Worm (Caenorhabditis elegans) whole organism, L1 larva: ENCODE measurements around the gene cwn-1.

Experiments used
- C04F5.9 ChIP-seq: sonication (generic microtip); optimal IDR thresholded peaks from 2 replicates; lab custom pipeline; 2016; ENCODE audit warnings: missing genetic modification characterization, missing compliant biosample characterization
- C16A3.4 ChIP-seq: fragments of 150-350 bp; optimal IDR thresholded peaks from 2 replicates; lab custom pipeline; 2014; ENCODE audit warnings: missing biosample characterization, missing genetic modification characterization
- Y116A8C.19 ChIP-seq: sonication (generic microtip); optimal IDR thresholded peaks from 2 replicates; lab custom pipeline; 2016; ENCODE audit warnings: missing compliant biosample characterization, missing genetic modification characterization, borderline replicate concordance
- ama-1 ChIP-seq: fragments of 150-350 bp; optimal IDR thresholded peaks from 2 replicates; lab custom pipeline; 2014
- ceh-88 ChIP-seq: fragments of 200-800 bp; sonication (Bioruptor generic); IDR thresholded peaks from 2 replicates; pipeline ENCODE4 v1.3.6; 2022; ENCODE audit warnings: missing genetic modification characterization, missing compliant biosample characterization
- ces-1 ChIP-seq: fragments of 150-350 bp; optimal IDR thresholded peaks from 2 replicates; lab custom pipeline; 2014; ENCODE audit warnings: missing biosample characterization, missing genetic modification reagents, missing genetic modification characterization
- efl-1 ChIP-seq, 4 experiments: fragments of 150-350 bp; optimal IDR thresholded peaks in 3 of 4; peaks in 1 of 4; 1 replicate in 1 of 4; 2 replicates in 3 of 4; lab custom pipeline; 2014; ENCODE audit warnings: missing biosample characterization in 2 of 4, missing genetic modification characterization in 2 of 4, missing genetic modification reagents in 2 of 4
- ets-5 ChIP-seq: fragments of 200-800 bp; sonication (Bioruptor generic); IDR thresholded peaks from 2 replicates; pipeline ENCODE4 v1.3.6; 2022; ENCODE audit warnings: missing genetic modification characterization, missing compliant biosample characterization
- fkh-10 ChIP-seq: sonication (generic microtip); optimal IDR thresholded peaks from 2 replicates; lab custom pipeline; 2017; ENCODE audit warnings: missing biosample characterization, missing genetic modification reagents, missing genetic modification characterization
- fkh-4 ChIP-seq: sonication (generic microtip); optimal IDR thresholded peaks from 2 replicates; lab custom pipeline; 2016; ENCODE audit warnings: missing compliant biosample characterization, missing genetic modification characterization, borderline replicate concordance
- fkh-8 ChIP-seq: sonication (generic microtip); optimal IDR thresholded peaks from 2 replicates; lab custom pipeline; 2016; ENCODE audit warnings: mild to moderate bottlenecking, missing genetic modification characterization, missing compliant biosample characterization
- hpl-2 ChIP-seq: fragments of 150-350 bp; optimal IDR thresholded peaks from 2 replicates; lab custom pipeline; 2014; ENCODE audit warnings: missing biosample characterization, missing genetic modification reagents, missing genetic modification characterization
- lin-14 ChIP-seq: fragments of 200-800 bp; sonication (Bioruptor generic); optimal IDR thresholded peaks from 2 replicates; lab custom pipeline; 2018; ENCODE audit warnings: mild to moderate bottlenecking, missing genetic modification characterization, moderate library complexity, missing compliant biosample characterization
- lin-35 ChIP-seq, 2 experiments: fragments of 150-350 bp; optimal IDR thresholded peaks; 2 replicates each; lab custom pipeline; 2014; ENCODE audit warnings: missing biosample characterization in 2 of 2, missing genetic modification characterization in 2 of 2, missing genetic modification reagents in 2 of 2
- mab-9 ChIP-seq: fragments of 200-800 bp; sonication (Bioruptor generic); IDR thresholded peaks from 2 replicates; pipeline ENCODE4 v1.3.6; 2022; ENCODE audit warnings: missing genetic modification reagents, missing genetic modification characterization, missing compliant biosample characterization
- mef-2 ChIP-seq: fragments of 150-350 bp; optimal IDR thresholded peaks from 2 replicates; lab custom pipeline; 2014; ENCODE audit warnings: missing biosample characterization, missing genetic modification characterization
- nhr-12 ChIP-seq: sonication (generic microtip); optimal IDR thresholded peaks from 2 replicates; lab custom pipeline; 2017; ENCODE audit warnings: missing biosample characterization, missing genetic modification characterization
- nhr-77 ChIP-seq: fragments of 150-350 bp; optimal IDR thresholded peaks from 2 replicates; lab custom pipeline; 2014; ENCODE audit warnings: missing biosample characterization, missing genetic modification characterization
- pag-3 ChIP-seq: sonication (generic microtip); optimal IDR thresholded peaks from 2 replicates; lab custom pipeline; 2017; ENCODE audit warnings: missing genetic modification characterization, mild to moderate bottlenecking, missing compliant biosample characterization, antibody characterized with exemption, borderline replicate concordance; ENCODE audit not compliant: insufficient read depth
- unc-86 ChIP-seq: sonication (generic microtip); optimal IDR thresholded peaks from 2 replicates; lab custom pipeline; 2016; ENCODE audit warnings: missing genetic modification characterization, missing compliant biosample characterization
- zip-4 ChIP-seq: fragments of 200-800 bp; sonication (Bioruptor generic); optimal IDR thresholded peaks from 2 replicates; lab custom pipeline; 2018; ENCODE audit warnings: mild to moderate bottlenecking, missing genetic modification characterization, moderate library complexity, missing compliant biosample characterization
- ztf-11 ChIP-seq, 2 experiments: sonication (generic microtip); optimal IDR thresholded peaks; 2 replicates each; lab custom pipeline; 2016 to 2017; ENCODE audit warnings: missing genetic modification characterization in 2 of 2, missing biosample characterization in 1 of 2, missing compliant biosample characterization in 1 of 2

cwn-1 gene

ce11 chrII:91419-91818 is 42.0 kb downstream of the cwn-1 start, which contains the start of gene mcat-1:
Gene mcat-1, minus strand, starts transcription at chrII:91519.
- TF ChIP-seq mef-2 (tag; lab: Kevin White, UChicago) = no peak
- no peak for TF ChIP-seq lin-35 (GFP tag; optimal IDR thresholded peaks at IDR 0.05; lab: Kevin White, UChicago)
- no peak for TF ChIP-seq ces-1 (GFP tag; lab: Kevin White, UChicago)
- TF ChIP-seq fkh-10 (GFP tag; lab: Kevin White, UChicago) = no peak
- TF ChIP-seq, all 84 proteins: peak for 0

ce11 chrII:87937-88336 is 45.5 kb downstream of the cwn-1 start:
- TF ChIP-seq ceh-88 (GFP tag; lab: Robert Waterston, UW) (no peak), Y116A8C.19 (tag; lab: Kevin White, UChicago) (no peak)

- TF ChIP-seq ces-1 (GFP tag; lab: Kevin White, UChicago) = no peak
- no peak for TF ChIP-seq efl-1 (optimal IDR thresholded peaks at IDR 0.05; lab: Kevin White, UChicago)
- peak in 1 of 2 experiments; percentile 59 for TF ChIP-seq efl-1 (GFP tag; optimal IDR thresholded peaks at IDR 0.05 in 1 of 2; lab: Kevin White, UChicago)
- TF ChIP-seq, all 84 proteins: peak for 1
Measured at ce11 chrII:86794-87193, 46.6 kb downstream of the cwn-1 start.

ce11 chrII:84134-84533 is 49.3 kb downstream of the cwn-1 start, which contains the start of gene C50D2.6:
Gene C50D2.6, plus strand, starts transcription at chrII:84434.
- no peak for TF ChIP-seq ama-1 (lab: Kevin White, UChicago)
- no peak for TF ChIP-seq nhr-12 (tag; lab: Kevin White, UChicago)
- no peak for TF ChIP-seq lin-14
- no peak for TF ChIP-seq unc-86
- no peak for TF ChIP-seq C04F5.9 (tag; lab: Kevin White, UChicago)
- no peak for TF ChIP-seq mab-9 (GFP tag; lab: Robert Waterston, UW)
- TF ChIP-seq ets-5 (GFP tag; lab: Robert Waterston, UW) = no peak
- TF ChIP-seq pag-3 = no peak
- no peak for TF ChIP-seq C16A3.4 (tag; lab: Kevin White, UChicago)
- no peak for TF ChIP-seq nhr-77 (tag; lab: Kevin White, UChicago)
- no peak for TF ChIP-seq zip-4
- no peak for TF ChIP-seq fkh-4 (tag; lab: Kevin White, UChicago)
- TF ChIP-seq ztf-11 (tag; optimal IDR thresholded peaks at IDR 0.05; lab: Kevin White, UChicago) = no peak
- TF ChIP-seq hpl-2 = no peak
- no peak for TF ChIP-seq ceh-88 (GFP tag; lab: Robert Waterston, UW)
- TF ChIP-seq fkh-8 (tag; lab: Kevin White, UChicago) = no peak
- TF ChIP-seq, all 84 proteins: peak for 0
